Worm (Caenorhabditis elegans) whole organism, L3 larva: ENCODE results near the gene C16C8.26.

ENCODE experiments used
- R02D3.7 ChIP-seq: fragments of 150-350 bp; optimal IDR thresholded peaks from 2 replicates; lab custom pipeline; 2014; ENCODE audit warnings: missing biosample characterization, missing genetic modification characterization
- ZK546.5 ChIP-seq: sonication (generic microtip); optimal IDR thresholded peaks from 2 replicates; lab custom pipeline; 2017; ENCODE audit warnings: missing biosample characterization, missing genetic modification characterization
- aly-2 ChIP-seq: fragments of 150-350 bp; optimal IDR thresholded peaks from 2 replicates; lab custom pipeline; 2014; ENCODE audit warnings: missing biosample characterization, missing genetic modification characterization
- ama-1 ChIP-seq: fragments of 150-350 bp; optimal IDR thresholded peaks from 2 replicates; lab custom pipeline; 2018
- ceh-16 ChIP-seq: sonication (generic microtip); optimal IDR thresholded peaks from 2 replicates; lab custom pipeline; 2017; ENCODE audit warnings: missing biosample characterization, missing genetic modification characterization
- ceh-28 ChIP-seq: fragments of 150-350 bp; optimal IDR thresholded peaks from 2 replicates; lab custom pipeline; 2014; ENCODE audit warnings: missing biosample characterization, missing genetic modification reagents, missing genetic modification characterization
- ceh-82 ChIP-seq: fragments of 150-350 bp; optimal IDR thresholded peaks from 2 replicates; lab custom pipeline; 2014; ENCODE audit warnings: missing biosample characterization, missing genetic modification characterization
- ceh-9 ChIP-seq: sonication (generic microtip); optimal IDR thresholded peaks from 2 replicates; lab custom pipeline; 2018; ENCODE audit warnings: missing biosample characterization, missing genetic modification characterization
- daf-12 ChIP-seq: fragments of 150-350 bp; optimal IDR thresholded peaks from 2 replicates; lab custom pipeline; 2014; ENCODE audit warnings: missing biosample characterization, missing genetic modification reagents, missing genetic modification characterization
- egl-27 ChIP-seq: sonication (generic microtip); optimal IDR thresholded peaks from 4 replicates; lab custom pipeline; 2017; ENCODE audit warnings: missing biosample characterization, missing genetic modification reagents, missing genetic modification characterization
- egl-5 ChIP-seq: fragments of 150-350 bp; optimal IDR thresholded peaks from 2 replicates; lab custom pipeline; 2017; ENCODE audit warnings: missing biosample characterization, missing genetic modification reagents, missing genetic modification characterization, inconsistent platforms
- elt-1 ChIP-seq: fragments of 150-350 bp; optimal IDR thresholded peaks from 2 replicates; lab custom pipeline; 2014; ENCODE audit warnings: missing biosample characterization, missing genetic modification characterization
- elt-2 ChIP-seq: sonication (generic microtip); optimal IDR thresholded peaks from 2 replicates; lab custom pipeline; 2016; ENCODE audit warnings: missing genetic modification reagents, mild to moderate bottlenecking, missing genetic modification characterization, missing compliant biosample characterization
- elt-3 ChIP-seq, 3 experiments: fragments of 150-350 bp in 1 of 3; sonication (generic microtip) in 2 of 3; optimal IDR thresholded peaks; 2 replicates in 2 of 3; 4 replicates in 1 of 3; lab custom pipeline; 2014 to 2017; ENCODE audit warnings: missing biosample characterization in 3 of 3, missing genetic modification characterization in 3 of 3
- eor-1 ChIP-seq, 2 experiments: fragments of 150-350 bp; optimal IDR thresholded peaks; 2 replicates each; lab custom pipeline; 2014 to 2018; ENCODE audit warnings: missing biosample characterization in 2 of 2, missing genetic modification characterization in 2 of 2
- fkh-10 ChIP-seq: sonication (generic microtip); optimal IDR thresholded peaks from 2 replicates; lab custom pipeline; 2017; ENCODE audit warnings: missing biosample characterization, missing genetic modification reagents, missing genetic modification characterization
- fkh-2 ChIP-seq: fragments of 150-350 bp; optimal IDR thresholded peaks from 2 replicates; lab custom pipeline; 2014; ENCODE audit warnings: missing biosample characterization, missing genetic modification reagents, missing genetic modification characterization
- fos-1 ChIP-seq: fragments of 150-350 bp; optimal IDR thresholded peaks from 2 replicates; lab custom pipeline; 2014; ENCODE audit warnings: missing biosample characterization, missing genetic modification characterization
- hmg-11 ChIP-seq: sonication (generic microtip); optimal IDR thresholded peaks from 2 replicates; lab custom pipeline; 2016; ENCODE audit warnings: missing genetic modification characterization, missing compliant biosample characterization
- jun-1 ChIP-seq: fragments of 150-350 bp; optimal IDR thresholded peaks from 2 replicates; lab custom pipeline; 2014; ENCODE audit warnings: missing biosample characterization, missing genetic modification reagents, missing genetic modification characterization
- lin-15B ChIP-seq: fragments of 150-350 bp; optimal IDR thresholded peaks from 2 replicates; lab custom pipeline; 2014; ENCODE audit warnings: missing biosample characterization, missing genetic modification characterization
- lin-39 ChIP-seq: fragments of 150-350 bp; optimal IDR thresholded peaks from 2 replicates; lab custom pipeline; 2018; ENCODE audit warnings: missing biosample characterization, missing genetic modification reagents, missing genetic modification characterization
- lsy-12 ChIP-seq: sonication (generic microtip); optimal IDR thresholded peaks from 2 replicates; lab custom pipeline; 2016; ENCODE audit warnings: mild to moderate bottlenecking, missing genetic modification characterization, missing compliant biosample characterization
- mdl-1 ChIP-seq: fragments of 150-350 bp; optimal IDR thresholded peaks from 2 replicates; lab custom pipeline; 2014; ENCODE audit warnings: missing biosample characterization, missing genetic modification characterization
- nfya-1 ChIP-seq: sonication (generic microtip); optimal IDR thresholded peaks from 2 replicates; lab custom pipeline; 2017; ENCODE audit warnings: missing genetic modification characterization, mild to moderate bottlenecking, missing compliant biosample characterization, antibody characterized with exemption, moderate library complexity; ENCODE audit not compliant: insufficient read depth
- nhr-11 ChIP-seq: fragments of 150-350 bp; optimal IDR thresholded peaks from 2 replicates; lab custom pipeline; 2014; ENCODE audit warnings: missing biosample characterization, missing genetic modification characterization
- nhr-23 ChIP-seq: fragments of 150-350 bp; optimal IDR thresholded peaks from 2 replicates; lab custom pipeline; 2014; ENCODE audit warnings: missing biosample characterization, missing genetic modification reagents, missing genetic modification characterization
- nhr-237 ChIP-seq: fragments of 150-350 bp; optimal IDR thresholded peaks from 2 replicates; lab custom pipeline; 2014; ENCODE audit warnings: missing biosample characterization, missing genetic modification characterization
- nhr-25 ChIP-seq: sonication (generic microtip); optimal IDR thresholded peaks from 2 replicates; lab custom pipeline; 2017; ENCODE audit warnings: missing biosample characterization, missing genetic modification characterization
- nhr-43 ChIP-seq: sonication (generic microtip); optimal IDR thresholded peaks from 2 replicates; lab custom pipeline; 2016; ENCODE audit warnings: mild to moderate bottlenecking, missing genetic modification characterization, missing compliant biosample characterization; ENCODE audit not compliant: poor library complexity, severe bottlenecking
- nhr-67 ChIP-seq: fragments of 150-350 bp; optimal IDR thresholded peaks from 2 replicates; lab custom pipeline; 2014; ENCODE audit warnings: missing biosample characterization, missing genetic modification characterization
- nhr-76 ChIP-seq: fragments of 150-350 bp; sonication (generic microtip); optimal IDR thresholded peaks from 5 replicates; lab custom pipeline; 2014; ENCODE audit warnings: missing biosample characterization, missing genetic modification characterization
- nhr-77 ChIP-seq: fragments of 150-350 bp; optimal IDR thresholded peaks from 2 replicates; lab custom pipeline; 2014; ENCODE audit warnings: missing biosample characterization, missing genetic modification characterization
- pha-4 ChIP-seq: fragments of 150-350 bp; optimal IDR thresholded peaks from 2 replicates; lab custom pipeline; 2014; ENCODE audit warnings: missing biosample characterization, missing genetic modification reagents, missing genetic modification characterization
- pqm-1 ChIP-seq: fragments of 150-350 bp; optimal IDR thresholded peaks from 2 replicates; lab custom pipeline; 2017; ENCODE audit warnings: missing biosample characterization, missing genetic modification characterization, inconsistent platforms
- sea-2 ChIP-seq: fragments of 150-350 bp; sonication (generic microtip); optimal IDR thresholded peaks from 4 replicates; lab custom pipeline; 2014; ENCODE audit warnings: missing biosample characterization, missing genetic modification reagents, missing genetic modification characterization
- skn-1 ChIP-seq: fragments of 150-350 bp; optimal IDR thresholded peaks from 2 replicates; lab custom pipeline; 2014; ENCODE audit warnings: missing biosample characterization, missing genetic modification characterization
- snpc-4 ChIP-seq: fragments of 150-350 bp; optimal IDR thresholded peaks from 2 replicates; lab custom pipeline; 2014; ENCODE audit warnings: missing biosample characterization, missing genetic modification characterization
- tbx-2 ChIP-seq: sonication (generic microtip); optimal IDR thresholded peaks from 2 replicates; lab custom pipeline; 2016; ENCODE audit warnings: mild to moderate bottlenecking, missing genetic modification characterization, missing compliant biosample characterization
- unc-39 ChIP-seq: sonication (generic microtip); optimal IDR thresholded peaks from 4 replicates; lab custom pipeline; 2017; ENCODE audit warnings: missing biosample characterization, missing genetic modification characterization
- zag-1 ChIP-seq: fragments of 150-350 bp; optimal IDR thresholded peaks from 2 replicates; lab custom pipeline; 2014; ENCODE audit warnings: missing biosample characterization, missing genetic modification characterization
- ztf-11 ChIP-seq: fragments of 150-350 bp; optimal IDR thresholded peaks from 2 replicates; lab custom pipeline; 2014; ENCODE audit warnings: missing biosample characterization, missing genetic modification characterization

Gene C16C8.26

DNA sequence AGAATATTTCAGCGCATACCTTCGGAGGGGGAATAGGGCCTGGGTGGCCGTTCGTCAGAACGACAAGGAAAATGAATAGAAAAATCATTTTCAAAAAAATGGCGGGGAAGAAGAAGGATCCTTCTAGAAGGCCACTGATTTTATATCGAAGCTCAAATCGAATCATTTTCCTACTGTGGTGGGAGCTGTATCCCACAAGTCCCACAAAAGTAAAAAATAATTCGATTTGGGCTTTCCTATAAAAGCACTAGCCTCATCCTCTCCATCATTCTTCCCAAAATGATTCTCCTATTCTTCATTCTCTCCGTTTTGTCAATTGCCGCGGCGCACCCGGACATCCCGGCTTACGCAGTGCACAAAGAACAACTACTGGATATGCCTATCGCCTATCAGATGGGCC, at the start of gene C16C8.26, which contains the start of gene C16C8.19:
TSS of gene C16C8.26 (minus strand) at position 101 of the 400 bp plus-strand sequence.
TSS of gene C16C8.19 (plus strand) at position 279 of the 400 bp plus-strand sequence.
- TF ChIP-seq fkh-2 (no peak), nhr-76 (tag; lab: Kevin White, UChicago) (no peak), ama-1 (lab: Kevin White, UChicago) (no peak), hmg-11 (no peak)

DNA sequence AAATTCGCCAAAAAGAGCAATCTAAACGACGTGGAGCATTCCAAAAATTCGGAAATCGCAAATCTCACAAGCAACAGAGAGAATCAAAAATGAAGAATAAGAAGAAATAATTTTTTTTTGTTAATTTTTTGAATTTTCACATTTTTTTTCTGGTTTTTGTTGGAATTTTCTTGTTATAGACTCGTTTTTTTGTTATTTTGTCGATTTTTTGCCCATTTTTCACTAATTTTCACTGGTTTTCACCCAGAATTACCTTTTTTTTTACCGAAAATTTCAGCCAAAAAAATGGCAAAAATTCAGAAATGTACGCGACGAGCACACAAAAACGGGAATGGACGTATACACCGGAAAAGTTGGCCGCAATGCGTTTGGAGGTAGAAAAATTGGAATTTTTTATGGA, 46.6 kb upstream of the C16C8.26 start, which contains the start of gene cyh-1:
TSS of gene cyh-1 (plus strand) at position 301 of the 400 bp plus-strand sequence.
- TF ChIP-seq lsy-12 (no peak), mdl-1 (tag; lab: Kevin White, UChicago) (no peak), egl-27 (tag; lab: Kevin White, UChicago) (no peak), elt-2 (tag; lab: Kevin White, UChicago) (no peak), nhr-237 (no peak), aly-2 (no peak), nhr-43 (tag; lab: Kevin White, UChicago) (no peak), zag-1 (tag; lab: Kevin White, UChicago) (no peak), lin-39 (tag; lab: Kevin White, UChicago) (no peak), fkh-10 (GFP tag; lab: Kevin White, UChicago) (no peak), elt-3 (tag; optimal IDR thresholded peaks at IDR 0.05; lab: Kevin White, UChicago) (no peak), sea-2 (GFP tag; lab: Kevin White, UChicago) (no peak), jun-1 (tag; lab: Kevin White, UChicago) (no peak), nhr-11 (no peak), nhr-25 (tag; lab: Kevin White, UChicago) (no peak), nhr-77 (tag; lab: Kevin White, UChicago) (no peak), pqm-1 (no peak), nhr-23 (no peak), eor-1 (tag; optimal IDR thresholded peaks at IDR 0.05; lab: Kevin White, UChicago) (no peak), ztf-11 (tag; lab: Kevin White, UChicago) (no peak)

DNA sequence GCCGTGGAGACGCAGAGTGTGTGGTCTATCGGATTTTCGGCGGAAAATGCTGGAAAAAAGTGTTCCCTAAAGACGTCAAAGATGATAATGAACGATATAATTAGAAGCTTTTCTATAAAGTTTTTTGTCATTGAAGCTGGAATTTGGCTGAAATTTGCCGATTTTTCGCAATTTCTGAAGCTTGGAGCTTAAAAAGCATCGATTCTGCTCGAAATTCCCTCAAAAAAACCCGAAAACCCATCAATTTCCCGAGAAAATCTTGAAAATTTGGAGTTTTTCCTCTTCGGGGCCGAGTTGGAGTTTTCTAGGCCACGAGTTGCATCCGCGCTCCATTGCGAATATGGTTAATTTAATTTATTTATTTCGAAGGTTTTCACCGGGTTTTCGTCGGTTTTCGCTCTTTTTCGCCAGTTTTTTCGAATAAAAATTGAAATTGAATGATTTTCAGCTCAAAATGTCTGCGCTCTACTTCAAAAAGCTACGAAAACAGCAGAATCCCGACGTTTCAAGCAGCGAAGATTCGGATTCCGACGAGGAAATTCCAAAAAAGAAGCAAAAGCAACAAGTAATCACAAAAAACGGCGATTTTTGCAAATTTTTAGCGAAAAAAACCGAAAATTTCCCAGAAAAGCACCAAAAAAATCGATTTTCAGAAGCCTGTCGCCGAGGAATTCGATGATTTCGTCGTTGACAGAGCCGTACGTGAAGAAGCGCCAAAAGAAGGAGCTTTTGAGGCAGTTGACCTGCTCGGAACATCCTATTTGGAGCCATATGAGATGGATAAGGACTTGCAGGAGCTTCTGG, 44.6 kb upstream of the C16C8.26 start, which contains the start of the genes col-71 and Y49F6B.2:
TSS of gene col-71 (minus strand) at position 51 of the 804 bp plus-strand sequence.
TSS of gene Y49F6B.2 (plus strand) at position 449 of the 804 bp plus-strand sequence.
- TF ChIP-seq nhr-67 (no peak), fkh-10 (GFP tag; lab: Kevin White, UChicago) (peak; percentile 59), elt-1 (tag; lab: Kevin White, UChicago) (no peak), R02D3.7 (tag; lab: Kevin White, UChicago) (peak; percentile 29), lin-15B (tag; lab: Kevin White, UChicago) (peak; percentile 94), ZK546.5 (tag; lab: Kevin White, UChicago) (no peak), pqm-1 (no peak), fos-1 (no peak), pha-4 (tag; lab: Kevin White, UChicago) (peak; percentile 75), nhr-77 (tag; lab: Kevin White, UChicago) (no peak), egl-27 (tag; lab: Kevin White, UChicago) (no peak), nfya-1 (tag; lab: Kevin White, UChicago) (peak; percentile 67), nhr-11 (no peak), lsy-12 (no peak), eor-1 (tag; optimal IDR thresholded peaks at IDR 0.05; lab: Kevin White, UChicago) (no peak), elt-2 (tag; lab: Kevin White, UChicago) (peak; percentile 28), fkh-2 (no peak), mdl-1 (tag; lab: Kevin White, UChicago) (no peak), snpc-4 (tag; lab: Kevin White, UChicago) (peak; percentile 73), unc-39 (no peak), ceh-82 (tag; lab: Kevin White, UChicago) (no peak), tbx-2 (tag; lab: Kevin White, UChicago) (peak; percentile 21), egl-5 (tag; lab: Kevin White, UChicago) (peak; percentile 63), nhr-23 (peak; percentile 61), ceh-28 (tag; lab: Kevin White, UChicago) (peak; percentile 47), lin-39 (tag; lab: Kevin White, UChicago) (peak; percentile 68), jun-1 (tag; lab: Kevin White, UChicago) (no peak), daf-12 (tag; lab: Kevin White, UChicago) (no peak), nhr-43 (tag; lab: Kevin White, UChicago) (no peak), skn-1 (tag; lab: Kevin White, UChicago) (peak; percentile 30), hmg-11 (peak; percentile 50), sea-2 (GFP tag; lab: Kevin White, UChicago) (no peak), nhr-25 (tag; lab: Kevin White, UChicago) (no peak), ceh-9 (tag; lab: Kevin White, UChicago) (no peak), ceh-16 (tag; lab: Kevin White, UChicago) (no peak)
